Fruit fly (Drosophila melanogaster) whole organism, adult: ENCODE data around the gene CG3841.

Experiments
- CG11617 ChIP-seq: fragments of 200-800 bp; sonication (Bioruptor generic); optimal IDR thresholded peaks from 2 replicates; lab custom pipeline; 2017; ENCODE audit warnings: mild to moderate bottlenecking, missing biosample characterization, missing genetic modification reagents, missing genetic modification characterization
- CG12768 ChIP-seq: fragments of 200-800 bp; sonication (Bioruptor generic); optimal IDR thresholded peaks from 2 replicates; lab custom pipeline; 2017; ENCODE audit warnings: missing biosample characterization, missing genetic modification characterization, mild to moderate bottlenecking, moderate library complexity, missing genetic modification reagents
- CG14711 ChIP-seq: fragments of 200-800 bp; sonication (Bioruptor generic); optimal IDR thresholded peaks from 2 replicates; lab custom pipeline; 2018; ENCODE audit warnings: missing biosample characterization, mild to moderate bottlenecking, missing genetic modification characterization, moderate library complexity
- CG7045 ChIP-seq: fragments of 200-800 bp; sonication (Bioruptor generic); optimal IDR thresholded peaks from 2 replicates; lab custom pipeline; 2017; ENCODE audit warnings: missing biosample characterization, mild to moderate bottlenecking, missing genetic modification characterization
- Clk ChIP-seq: fragments of 200-800 bp; sonication (Bioruptor generic); optimal IDR thresholded peaks from 2 replicates; lab custom pipeline; 2017; ENCODE audit warnings: missing biosample characterization, missing genetic modification characterization
- Crg-1 ChIP-seq: fragments of 200-800 bp; sonication (Bioruptor generic); optimal IDR thresholded peaks from 2 replicates; lab custom pipeline; 2016; ENCODE audit warnings: missing biosample characterization, missing genetic modification characterization
- cic ChIP-seq: fragments of 200-800 bp; sonication (Bioruptor generic); optimal IDR thresholded peaks from 2 replicates; lab custom pipeline; 2017; ENCODE audit warnings: missing biosample characterization, mild to moderate bottlenecking, missing genetic modification characterization, moderate library complexity
- cnc ChIP-seq, 2 experiments: fragments of >200 bp; optimal IDR thresholded peaks; 2 replicates each; lab custom pipeline; 2017
- kay ChIP-seq: fragments of 200-800 bp; sonication (Bioruptor generic); peaks from one replicate; lab custom pipeline; 2016; ENCODE audit warnings: missing biosample characterization, missing genetic modification characterization, borderline replicate concordance
- ovo ChIP-seq: fragments of 200-800 bp; sonication (Bioruptor generic); optimal IDR thresholded peaks from 2 replicates; lab custom pipeline; 2016; ENCODE audit warnings: missing biosample characterization, missing genetic modification characterization
- pad ChIP-seq: fragments of 200-800 bp; sonication (Bioruptor generic); optimal IDR thresholded peaks from 3 replicates; lab custom pipeline; 2017; ENCODE audit warnings: missing biosample characterization, missing genetic modification characterization, mild to moderate bottlenecking, moderate library complexity, missing genetic modification reagents
- tj ChIP-seq: fragments of 200-800 bp; sonication (Bioruptor generic); optimal IDR thresholded peaks from 3 replicates; lab custom pipeline; 2017; ENCODE audit warnings: missing biosample characterization, mild to moderate bottlenecking, missing genetic modification characterization, moderate library complexity

dm6 chr2L:9591146-9591545 lies 1.9 kb downstream of the CG3841 start:
- no peak for TF ChIP-seq CG14711 (tag; lab: Kevin White, UChicago)
- no peak for TF ChIP-seq cnc (optimal IDR thresholded peaks at IDR 0.05; lab: Kevin White, UChicago)
- TF ChIP-seq CG11617 = no peak
- TF ChIP-seq tj (GFP tag; lab: Kevin White, UChicago) = no peak
- TF ChIP-seq cic (GFP tag; lab: Kevin White, UChicago) = no peak
- TF ChIP-seq ovo (GFP tag; lab: Kevin White, UChicago) = no peak
- TF ChIP-seq Crg-1 (GFP tag; lab: Kevin White, UChicago) = no peak
- TF ChIP-seq kay (GFP tag; lab: Kevin White, UChicago) = no peak
- no peak for TF ChIP-seq Clk
- TF ChIP-seq CG12768 (GFP tag; lab: Kevin White, UChicago) = no peak
- no peak for TF ChIP-seq pad
- no peak for TF ChIP-seq CG7045 (GFP tag; lab: Kevin White, UChicago)
